Worm (Caenorhabditis elegans): ENCODE results near the gene ztf-7.

The ztf-7 gene

DNA sequence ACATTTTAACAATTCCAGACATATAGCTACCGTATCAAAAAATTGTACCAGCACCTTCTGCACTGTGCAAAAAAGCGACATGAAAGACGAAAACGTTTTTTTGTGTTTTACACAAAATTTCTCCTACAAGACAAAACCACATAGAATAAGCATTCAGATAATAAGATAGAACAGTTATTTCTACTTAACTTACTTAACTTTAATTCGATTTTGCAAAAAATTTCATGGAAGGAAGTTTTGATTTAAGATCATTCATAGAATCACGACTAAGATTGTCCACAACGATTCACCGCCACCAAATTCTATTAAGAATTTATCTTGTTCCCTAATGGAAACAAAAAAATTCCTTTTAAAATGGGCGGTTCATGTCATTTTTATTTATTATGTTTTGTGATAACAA lies 25.7 kb downstream of the ztf-7 start:
- TF ChIP-seq nhr-25 (tag; optimal IDR thresholded peaks at IDR 0.05) = no peak
- TF ChIP-seq sma-9 (GFP tag; optimal IDR thresholded peaks at IDR 0.05) = no peak
- no peak for TF ChIP-seq sma-9 (tag; optimal IDR thresholded peaks at IDR 0.05)
- no peak for TF ChIP-seq Y55F3AM.14 (GFP tag; optimal IDR thresholded peaks at IDR 0.05)
- no peak for TF ChIP-seq aly-2 (tag; optimal IDR thresholded peaks at IDR 0.05)
- TF ChIP-seq nhr-237 (tag; optimal IDR thresholded peaks at IDR 0.05) = no peak
- TF ChIP-seq blmp-1 (tag; optimal IDR thresholded peaks at IDR 0.05; ENCODE audit: insufficient read depth) = no peak
- TF ChIP-seq C34F6.9 (tag; optimal IDR thresholded peaks at IDR 0.05) = no peak
- no peak for TF ChIP-seq unc-39 (tag; optimal IDR thresholded peaks at IDR 0.05)
- TF ChIP-seq lin-13 (GFP tag; optimal IDR thresholded peaks at IDR 0.05) = no peak
- TF ChIP-seq mdl-1 (tag; optimal IDR thresholded peaks at IDR 0.05) = no peak
- no peak for TF ChIP-seq nhr-23 (tag; optimal IDR thresholded peaks at IDR 0.05)
- TF ChIP-seq elt-1 (tag; optimal IDR thresholded peaks at IDR 0.05) = no peak
- no peak for TF ChIP-seq elt-3 (tag; optimal IDR thresholded peaks at IDR 0.05)

DNA sequence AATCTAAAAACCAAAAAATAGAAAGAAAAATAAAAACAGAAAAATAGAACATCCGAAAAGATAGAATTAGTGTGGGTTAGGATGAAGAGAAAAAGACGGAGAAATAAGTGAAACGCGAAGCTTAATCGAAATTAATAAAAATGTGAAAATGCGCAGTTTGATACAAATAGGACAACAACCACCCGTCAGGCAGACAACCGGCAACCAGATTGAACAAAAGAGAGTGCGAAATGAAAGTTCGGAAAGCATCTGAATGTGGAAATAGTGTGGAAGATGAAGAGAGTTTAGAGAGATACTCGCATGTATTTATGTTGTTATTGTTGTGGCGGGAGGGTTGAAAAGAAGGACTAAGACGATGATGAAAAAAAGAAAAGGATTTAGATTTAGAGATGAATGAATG lies 31.1 kb downstream of the ztf-7 start:
- TF ChIP-seq ama-1 (optimal IDR thresholded peaks at IDR 0.05) (no peak), nhr-10 (tag; optimal IDR thresholded peaks at IDR 0.05) (no peak), ZK546.5 (tag; optimal IDR thresholded peaks at IDR 0.05) (no peak), alr-1 (tag; optimal IDR thresholded peaks at IDR 0.05) (no peak), unc-39 (tag; optimal IDR thresholded peaks at IDR 0.05) (no peak), ztf-4 (tag; optimal IDR thresholded peaks at IDR 0.05) (no peak), elt-1 (tag; optimal IDR thresholded peaks at IDR 0.05) (no peak), ztf-11 (tag; optimal IDR thresholded peaks at IDR 0.05) (no peak), lin-11 (tag; optimal IDR thresholded peaks at IDR 0.05) (no peak), ztf-1 (GFP tag; conservative IDR thresholded peaks at IDR 0.05) (no peak), zag-1 (tag; optimal IDR thresholded peaks at IDR 0.05) (no peak), ceh-16 (tag; optimal IDR thresholded peaks at IDR 0.05) (no peak), sem-4 (tag; optimal IDR thresholded peaks at IDR 0.05) (no peak), mbf-1 (tag; optimal IDR thresholded peaks at IDR 0.05) (no peak), nhr-11 (tag; optimal IDR thresholded peaks at IDR 0.05) (no peak), C34F6.9 (tag; optimal IDR thresholded peaks at IDR 0.05) (no peak), mab-5 (tag; optimal IDR thresholded peaks at IDR 0.05) (no peak), nhr-21 (tag; optimal IDR thresholded peaks at IDR 0.05) (no peak)

DNA sequence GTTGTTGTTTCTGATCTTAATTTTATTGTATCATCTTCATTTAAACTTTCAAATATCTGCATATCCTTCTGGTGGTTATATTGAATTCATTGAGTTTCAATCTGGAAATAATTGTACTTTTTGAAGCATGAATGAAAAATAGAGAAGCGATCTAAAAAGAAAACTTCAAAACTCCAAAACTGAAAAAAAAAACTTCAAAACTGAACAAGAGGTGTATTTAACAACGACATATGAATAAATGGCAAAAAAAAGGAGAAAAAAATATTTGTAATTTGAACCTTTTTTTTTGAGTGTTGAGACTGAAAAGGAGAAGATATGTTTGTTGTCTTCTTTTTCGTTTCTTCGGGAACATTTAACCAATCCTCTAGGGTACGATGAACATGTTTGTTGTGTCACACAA lies 31.6 kb downstream of the ztf-7 start, which contains the start of gene F58E6.11:
Gene F58E6.11 (minus strand): TSS at position 101 of the 400 bp plus-strand sequence.
- no peak for TF ChIP-seq zag-1 (tag; optimal IDR thresholded peaks at IDR 0.05)
- no peak for TF ChIP-seq nhr-6 (tag; optimal IDR thresholded peaks at IDR 0.05)
- no peak for TF ChIP-seq lin-11 (tag; optimal IDR thresholded peaks at IDR 0.05)
- TF ChIP-seq nhr-23 (tag; optimal IDR thresholded peaks at IDR 0.05) = no peak
- no peak for TF ChIP-seq mbf-1 (tag; optimal IDR thresholded peaks at IDR 0.05)
- TF ChIP-seq crh-2 (tag; optimal IDR thresholded peaks at IDR 0.05) = no peak
- TF ChIP-seq peb-1 (tag; optimal IDR thresholded peaks at IDR 0.05) = no peak
- TF ChIP-seq sem-4 (tag; optimal IDR thresholded peaks at IDR 0.05) = no peak
- TF ChIP-seq unc-62 (GFP tag; optimal IDR thresholded peaks at IDR 0.05) = no peak
- TF ChIP-seq ama-1 (optimal IDR thresholded peaks at IDR 0.05) = no peak
- no peak for TF ChIP-seq nhr-21 (tag; optimal IDR thresholded peaks at IDR 0.05)
- no peak for TF ChIP-seq ceh-82 (tag; optimal IDR thresholded peaks at IDR 0.05)

DNA sequence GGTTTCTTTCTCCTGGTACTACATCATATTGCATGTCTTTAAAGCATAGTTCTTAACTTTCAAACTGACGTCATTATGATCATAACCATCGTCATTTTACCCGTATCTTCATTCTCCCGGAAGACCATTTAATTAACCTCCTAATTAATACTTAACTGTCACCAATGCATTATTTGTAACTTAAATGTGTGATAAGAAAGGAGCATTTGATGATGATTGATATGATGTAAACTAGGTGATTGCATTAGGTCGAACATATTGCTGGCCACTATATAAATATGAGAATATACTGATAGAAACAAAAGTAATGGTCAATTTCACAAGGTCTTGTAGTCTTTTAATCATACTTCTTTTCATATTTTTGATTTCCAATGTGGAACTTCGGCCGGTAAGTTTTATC lies 33.3 kb downstream of the ztf-7 start, which contains the start of gene hrg-3:
Gene hrg-3 (plus strand): TSS at position 227 of the 400 bp plus-strand sequence.
- TF ChIP-seq nhr-129 (tag; optimal IDR thresholded peaks at IDR 0.05) (peak; percentile 34), mdl-1 (tag; optimal IDR thresholded peaks at IDR 0.05) (no peak), sma-9 (GFP tag; optimal IDR thresholded peaks at IDR 0.05) (peak; percentile 59), sma-9 (tag; optimal IDR thresholded peaks at IDR 0.05) (no peak), skn-1 (tag; optimal IDR thresholded peaks at IDR 0.05) (no peak), crh-2 (tag; optimal IDR thresholded peaks at IDR 0.05) (peak; percentile 50), lin-13 (GFP tag; optimal IDR thresholded peaks at IDR 0.05) (peak; percentile 9), fos-1 (tag; optimal IDR thresholded peaks at IDR 0.05) (peak; percentile 81)

DNA sequence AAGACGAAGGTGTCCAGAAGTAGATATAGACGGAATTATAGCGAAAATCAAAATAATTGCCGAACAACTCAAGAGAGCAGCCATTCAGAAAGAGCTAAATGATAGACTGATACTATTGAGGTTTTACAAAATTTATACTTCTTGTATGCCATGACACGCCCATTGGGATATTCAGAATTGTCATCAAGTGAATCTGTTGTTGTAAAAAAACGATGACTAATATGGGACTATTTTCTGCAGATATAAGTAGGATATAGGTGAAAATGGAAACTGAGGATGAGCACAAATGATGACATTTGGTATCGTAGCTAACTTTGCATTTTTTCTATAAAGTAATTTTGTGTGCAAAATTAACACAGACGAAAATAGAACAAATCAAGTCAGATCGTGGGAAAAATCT lies 33.8 kb downstream of the ztf-7 start, which contains the start of gene F58E6.8:
Gene F58E6.8 (minus strand): TSS at position 101 of the 400 bp plus-strand sequence.
- no peak for TF ChIP-seq sma-3 (GFP tag; optimal IDR thresholded peaks at IDR 0.05)
- no peak for TF ChIP-seq nhr-10 (tag; optimal IDR thresholded peaks at IDR 0.05)
- no peak for TF ChIP-seq ama-1 (optimal IDR thresholded peaks at IDR 0.05)
- no peak for TF ChIP-seq nhr-129 (tag; optimal IDR thresholded peaks at IDR 0.05)
- no peak for TF ChIP-seq ztf-1 (GFP tag; conservative IDR thresholded peaks at IDR 0.05)
- TF ChIP-seq mdl-1 (tag; optimal IDR thresholded peaks at IDR 0.05) = no peak
- TF ChIP-seq unc-55 (GFP tag; optimal IDR thresholded peaks at IDR 0.05) = no peak
- no peak for TF ChIP-seq nhr-77 (tag; optimal IDR thresholded peaks at IDR 0.05)
- TF ChIP-seq nhr-25 (tag; optimal IDR thresholded peaks at IDR 0.05) = no peak
- TF ChIP-seq ztf-4 (tag; optimal IDR thresholded peaks at IDR 0.05) = no peak
- no peak for TF ChIP-seq ztf-11 (tag; optimal IDR thresholded peaks at IDR 0.05)
- TF ChIP-seq elt-1 (tag; optimal IDR thresholded peaks at IDR 0.05) = no peak
- TF ChIP-seq alr-1 (tag; optimal IDR thresholded peaks at IDR 0.05) = no peak
- TF ChIP-seq ceh-16 (tag; optimal IDR thresholded peaks at IDR 0.05) = no peak
- TF ChIP-seq nhr-23 (tag; optimal IDR thresholded peaks at IDR 0.05) = no peak
- no peak for TF ChIP-seq gmeb-1 (tag; optimal IDR thresholded peaks at IDR 0.05)
- no peak for TF ChIP-seq nhr-12 (tag; optimal IDR thresholded peaks at IDR 0.05)
- TF ChIP-seq nhr-11 (tag; optimal IDR thresholded peaks at IDR 0.05) = no peak
